Fruit fly (Drosophila melanogaster) whole organism, embryonic: Measurements from ENCODE around the gene bark.
A peak's percentile ranks its signal among the peaks of the same experiment; 100 is the strongest.

ENCODE experiments used
- Awh ChIP-seq: fragments of 200-800 bp; sonication (Bioruptor generic); IDR thresholded peaks from 2 replicates; pipeline ENCODE4, ENCODE4 v1.3.6; 2022; ENCODE audit warnings: missing biosample characterization, missing genetic modification characterization
- B-H1 ChIP-seq: fragments of 200-800 bp; sonication (Bioruptor generic); IDR thresholded peaks from 3 replicates; pipeline ENCODE4 v1.3.6; 2022; ENCODE audit warnings: missing biosample characterization, missing genetic modification characterization
- CG10209 ChIP-seq: fragments of 200-800 bp; sonication (Bioruptor generic); optimal IDR thresholded peaks from 3 replicates; lab custom pipeline; 2017; ENCODE audit warnings: missing biosample characterization, mild to moderate bottlenecking, missing genetic modification characterization, missing genetic modification reagents
- CG11696 ChIP-seq: fragments of 200-800 bp; sonication (Bioruptor generic); IDR thresholded peaks from 2 replicates; pipeline ENCODE4 v1.3.6; 2022; ENCODE audit warnings: missing biosample characterization, missing genetic modification characterization
- CG11723 ChIP-seq: fragments of 200-800 bp; sonication (Bioruptor generic); optimal IDR thresholded peaks from 2 replicates; lab custom pipeline; 2017; ENCODE audit warnings: missing biosample characterization, mild to moderate bottlenecking, missing genetic modification characterization
- CG12299 ChIP-seq: fragments of 200-800 bp; sonication (Bioruptor generic); optimal IDR thresholded peaks from 2 replicates; lab custom pipeline; 2018; ENCODE audit warnings: missing biosample characterization, mild to moderate bottlenecking, missing genetic modification characterization
- CG12942 ChIP-seq: fragments of 200-800 bp; sonication (Bioruptor generic); optimal IDR thresholded peaks from 3 replicates; lab custom pipeline; 2016; ENCODE audit warnings: missing biosample characterization, missing genetic modification characterization
- CG13123 ChIP-seq: fragments of 200-800 bp; sonication (Bioruptor generic); optimal IDR thresholded peaks from 2 replicates; lab custom pipeline; 2016; ENCODE audit warnings: missing biosample characterization, missing genetic modification characterization
- CG14014 ChIP-seq: fragments of 200-800 bp; sonication (Bioruptor generic); IDR thresholded peaks from 2 replicates; pipeline ENCODE4 v1.3.6; 2022; ENCODE audit warnings: missing biosample characterization, missing genetic modification characterization
- CG15601 ChIP-seq: fragments of 200-800 bp; sonication (Bioruptor generic); optimal IDR thresholded peaks from 3 replicates; lab custom pipeline; 2019; ENCODE audit warnings: missing biosample characterization, mild to moderate bottlenecking, missing genetic modification characterization, moderate library complexity
- CG17359 ChIP-seq: fragments of 200-800 bp; sonication (Bioruptor generic); optimal IDR thresholded peaks from 3 replicates; lab custom pipeline; 2018; ENCODE audit warnings: missing biosample characterization, mild to moderate bottlenecking, missing genetic modification characterization, moderate library complexity
- CG2875 ChIP-seq: fragments of 200-800 bp; sonication (Bioruptor generic); optimal IDR thresholded peaks from 2 replicates; lab custom pipeline; 2017; ENCODE audit warnings: missing biosample characterization, mild to moderate bottlenecking, missing genetic modification characterization, missing genetic modification reagents
- CG31441 ChIP-seq: fragments of 200-800 bp; sonication (Bioruptor generic); IDR thresholded peaks from 2 replicates; pipeline ENCODE4 v1.3.6; 2022; ENCODE audit warnings: missing biosample characterization, missing genetic modification characterization
- CG5245 ChIP-seq: fragments of 200-800 bp; sonication (Bioruptor generic); optimal IDR thresholded peaks from 3 replicates; lab custom pipeline; 2016; ENCODE audit warnings: missing biosample characterization, missing genetic modification characterization
- CG7556 ChIP-seq: fragments of 200-800 bp; sonication (Bioruptor generic); optimal IDR thresholded peaks from 2 replicates; lab custom pipeline; 2017; ENCODE audit warnings: missing biosample characterization, mild to moderate bottlenecking, missing genetic modification characterization
- CG7928 ChIP-seq: fragments of 200-800 bp; sonication (Bioruptor generic); optimal IDR thresholded peaks from 2 replicates; lab custom pipeline; 2017; ENCODE audit warnings: missing biosample characterization, mild to moderate bottlenecking, missing genetic modification characterization
- CG7987 ChIP-seq: fragments of 200-800 bp; sonication (Bioruptor generic); optimal IDR thresholded peaks from 2 replicates; lab custom pipeline; 2018; ENCODE audit warnings: missing biosample characterization, mild to moderate bottlenecking, missing genetic modification characterization, moderate library complexity
- CG9215 ChIP-seq: fragments of 200-800 bp; sonication (Bioruptor generic); IDR thresholded peaks from 2 replicates; pipeline ENCODE4 v1.3.6; 2022; ENCODE audit warnings: missing biosample characterization, missing genetic modification characterization
- Dfd ChIP-seq, 2 experiments: fragments of >200 bp; optimal IDR thresholded peaks; 2 replicates each; lab custom pipeline; 2017; ENCODE audit warnings: missing biosample characterization in 2 of 2, missing genetic modification characterization in 2 of 2
- Doc2 ChIP-seq: fragments of 200-800 bp; sonication (Bioruptor generic); IDR thresholded peaks from 2 replicates; pipeline ENCODE4 v1.3.6; 2022; ENCODE audit warnings: missing biosample characterization, missing genetic modification characterization
- Elba2 ChIP-seq: fragments of 200-800 bp; sonication (Bioruptor generic); optimal IDR thresholded peaks from 3 replicates; lab custom pipeline; 2016; ENCODE audit warnings: missing biosample characterization, missing genetic modification characterization
- Hey ChIP-seq: fragments of 200-800 bp; sonication (Bioruptor generic); optimal IDR thresholded peaks from 3 replicates; lab custom pipeline; 2018; ENCODE audit warnings: missing biosample characterization, mild to moderate bottlenecking, missing genetic modification characterization
- Meics ChIP-seq: fragments of 200-800 bp; sonication (Bioruptor generic); optimal IDR thresholded peaks from 2 replicates; lab custom pipeline; 2017; ENCODE audit warnings: missing biosample characterization, mild to moderate bottlenecking, missing genetic modification characterization
- Nf-YC ChIP-seq: fragments of 200-800 bp; optimal IDR thresholded peaks from 3 replicates; lab custom pipeline; 2019; ENCODE audit warnings: missing biosample characterization, mild to moderate bottlenecking, missing genetic modification characterization, moderate library complexity
- Rx ChIP-seq: fragments of 200-800 bp; sonication (Bioruptor generic); IDR thresholded peaks from 2 replicates; pipeline ENCODE4 v1.3.6; 2022; ENCODE audit warnings: missing biosample characterization, missing genetic modification characterization
- Sox102F ChIP-seq: fragments of 200-800 bp; sonication (Bioruptor generic); optimal IDR thresholded peaks from 2 replicates; lab custom pipeline; 2018; ENCODE audit warnings: missing biosample characterization, mild to moderate bottlenecking, missing genetic modification characterization, moderate library complexity
- TFAM ChIP-seq: fragments of 200-800 bp; sonication (Bioruptor generic); optimal IDR thresholded peaks from 2 replicates; lab custom pipeline; 2017; ENCODE audit warnings: missing biosample characterization, missing genetic modification characterization, inconsistent platforms
- Tbp ChIP-seq: fragments of >200 bp; optimal IDR thresholded peaks from 2 replicates; lab custom pipeline; 2018; ENCODE audit warnings: missing biosample characterization, missing genetic modification characterization
- Vsx1 ChIP-seq: fragments of 200-800 bp; sonication (Bioruptor generic); optimal IDR thresholded peaks from 2 replicates; lab custom pipeline; 2017; ENCODE audit warnings: missing biosample characterization, mild to moderate bottlenecking, missing genetic modification characterization, missing genetic modification reagents
- Xrp1 ChIP-seq: fragments of 200-800 bp; sonication (Bioruptor generic); IDR thresholded peaks from 2 replicates; pipeline ENCODE4 v1.3.6; 2022; ENCODE audit warnings: missing biosample characterization, missing genetic modification characterization
- aop ChIP-seq: fragments of 200-800 bp; sonication (Bioruptor generic); IDR thresholded peaks from 2 replicates; pipeline ENCODE4 v1.3.6; 2022; ENCODE audit warnings: missing biosample characterization, missing genetic modification characterization
- bowl ChIP-seq: fragments of 200-800 bp; sonication (Bioruptor generic); IDR thresholded peaks from 2 replicates; pipeline ENCODE4 v1.3.6; 2022; ENCODE audit warnings: missing biosample characterization, missing genetic modification characterization
- dan ChIP-seq: fragments of 200-800 bp; sonication (Bioruptor generic); IDR thresholded peaks from 2 replicates; pipeline ENCODE4 v1.3.6; 2022; ENCODE audit warnings: missing biosample characterization, missing genetic modification characterization
- dati ChIP-seq: fragments of 200-800 bp; sonication (Bioruptor generic); IDR thresholded peaks from 2 replicates; pipeline ENCODE4 v1.3.6; 2022; ENCODE audit warnings: missing biosample characterization, missing genetic modification characterization
- emc ChIP-seq: fragments of 200-800 bp; sonication (Bioruptor generic); optimal IDR thresholded peaks from 2 replicates; lab custom pipeline; 2016; ENCODE audit warnings: missing biosample characterization, missing genetic modification characterization
- fd3F ChIP-seq: fragments of 200-800 bp; sonication (Bioruptor generic); optimal IDR thresholded peaks from 2 replicates; lab custom pipeline; 2018; ENCODE audit warnings: missing biosample characterization, mild to moderate bottlenecking, missing genetic modification characterization, moderate library complexity
- fd64A ChIP-seq: fragments of 200-800 bp; sonication (Bioruptor generic); optimal IDR thresholded peaks from 3 replicates; lab custom pipeline; 2018; ENCODE audit warnings: missing biosample characterization, mild to moderate bottlenecking, missing genetic modification characterization
- gsb-n ChIP-seq: fragments of 200-800 bp; sonication (Bioruptor generic); optimal IDR thresholded peaks from 3 replicates; lab custom pipeline; 2018; ENCODE audit warnings: missing biosample characterization, mild to moderate bottlenecking, missing genetic modification characterization
- ind ChIP-seq: fragments of 200-800 bp; sonication (Bioruptor generic); optimal IDR thresholded peaks from 3 replicates; lab custom pipeline; 2016; ENCODE audit warnings: missing biosample characterization, missing genetic modification characterization
- lbe ChIP-seq: fragments of 200-800 bp; sonication (Bioruptor generic); optimal IDR thresholded peaks from 2 replicates; lab custom pipeline; 2016; ENCODE audit warnings: missing biosample characterization, mild to moderate bottlenecking, missing genetic modification characterization
- nerfin-1 ChIP-seq: fragments of 200-800 bp; sonication (Bioruptor generic); optimal IDR thresholded peaks from 3 replicates; lab custom pipeline; 2019; ENCODE audit warnings: missing biosample characterization, mild to moderate bottlenecking, missing genetic modification characterization, moderate library complexity
- nmo ChIP-seq: fragments of 200-800 bp; sonication (Bioruptor generic); optimal IDR thresholded peaks from 2 replicates; lab custom pipeline; 2018; ENCODE audit warnings: missing biosample characterization, mild to moderate bottlenecking, missing genetic modification characterization, moderate library complexity
- pan ChIP-seq, 4 experiments: fragments of >200 bp in 3 of 4; fragments of 200-800 bp in 1 of 4; sonication (Bioruptor generic) in 1 of 4; optimal IDR thresholded peaks in 3 of 4; IDR thresholded peaks in 1 of 4; 2 replicates each; pipeline versions ENCODE4 v1.3.6 to Lab custom; 2017 to 2022; ENCODE audit warnings: missing biosample characterization in 2 of 4, missing genetic modification characterization in 2 of 4, mixed read lengths in 1 of 4
- prd ChIP-seq, 3 experiments: fragments of >200 bp in 2 of 3; fragments of 200-800 bp in 1 of 3; sonication (Bioruptor generic) in 1 of 3; optimal IDR thresholded peaks in 2 of 3; IDR thresholded peaks in 1 of 3; 2 replicates in 2 of 3; 3 replicates in 1 of 3; pipeline versions ENCODE4 v1.3.6 to Lab custom; 2017 to 2022; ENCODE audit warnings: missing biosample characterization in 1 of 3, missing genetic modification characterization in 1 of 3
- pzg ChIP-seq: fragments of 200-800 bp; sonication (Bioruptor generic); optimal IDR thresholded peaks from 3 replicates; lab custom pipeline; 2018; ENCODE audit warnings: missing biosample characterization, mild to moderate bottlenecking, missing genetic modification characterization, moderate library complexity
- rib ChIP-seq: fragments of 200-800 bp; sonication (Bioruptor generic); IDR thresholded peaks from 2 replicates; pipeline ENCODE4 v1.3.6; 2022; ENCODE audit warnings: missing biosample characterization, missing genetic modification characterization
- ro ChIP-seq: fragments of 200-800 bp; sonication (Bioruptor generic); IDR thresholded peaks from 2 replicates; pipeline ENCODE4 v1.3.6; 2022; ENCODE audit warnings: missing biosample characterization, missing genetic modification characterization
- sug ChIP-seq: fragments of 200-800 bp; optimal IDR thresholded peaks from 2 replicates; lab custom pipeline; 2019; ENCODE audit warnings: missing biosample characterization, mild to moderate bottlenecking, missing genetic modification characterization, moderate library complexity
- tin ChIP-seq: fragments of 200-800 bp; sonication (Bioruptor generic); optimal IDR thresholded peaks from 3 replicates; lab custom pipeline; 2016; ENCODE audit warnings: missing biosample characterization, missing genetic modification characterization
- tx ChIP-seq: fragments of 200-800 bp; sonication (Bioruptor generic); optimal IDR thresholded peaks from 2 replicates; lab custom pipeline; 2016; ENCODE audit warnings: missing biosample characterization, missing genetic modification characterization

bark gene

dm6 chr2L:3840975-3841374, 54.0 kb downstream of the bark start (continued):
- TF ChIP-seq fd64A (no peak), dati (GFP tag; lab: Robert Waterston, UW) (no peak), CG15601 (tag; lab: Kevin White, UChicago) (no peak), Vsx1 (GFP tag; lab: Kevin White, UChicago) (no peak), CG31441 (GFP tag; lab: Robert Waterston, UW) (peak; percentile 56; the same call in 1 of the 2 replicates), CG7928 (no peak), CG2875 (GFP tag; lab: Kevin White, UChicago) (no peak), CG13123 (GFP tag; lab: Kevin White, UChicago) (no peak), CG11723 (GFP tag; lab: Kevin White, UChicago) (no peak), Nf-YC (tag; lab: Kevin White, UChicago) (no peak), CG11696 (GFP tag; lab: Robert Waterston, UW) (no peak), pan (optimal IDR thresholded peaks at IDR 0.05; lab: Kevin White, UChicago) (no peak), pan (GFP tag; optimal IDR thresholded peaks at IDR 0.05 in 1 of 2, IDR thresholded peaks at IDR 0.05 in 1 of 2) (peak in 1 of 2 experiments; percentile 38), B-H1 (no peak), Sox102F (GFP tag; lab: Kevin White, UChicago) (peak; percentile 59), emc (GFP tag; lab: Kevin White, UChicago) (no peak), tx (no peak), Xrp1 (GFP tag; lab: Robert Waterston, UW) (peak; percentile 75), pzg (GFP tag; lab: Kevin White, UChicago) (no peak), bowl (GFP tag; lab: Robert Waterston, UW) (no peak), CG7556 (GFP tag; lab: Kevin White, UChicago) (peak; percentile 21), lbe (GFP tag; lab: Kevin White, UChicago) (no peak), Doc2 (GFP tag; lab: Robert Waterston, UW) (no peak), gsb-n (tag; lab: Kevin White, UChicago) (no peak), nmo (GFP tag; lab: Kevin White, UChicago) (peak; percentile 49), tin (GFP tag; lab: Kevin White, UChicago) (peak; percentile 19), dan (GFP tag; lab: Robert Waterston, UW) (no peak), Tbp (GFP tag; lab: Kevin White, UChicago) (no peak), fd3F (no peak), rib (no peak), CG17359 (no peak), TFAM (GFP tag; lab: Kevin White, UChicago) (no peak), ind (GFP tag; lab: Kevin White, UChicago) (no peak), CG9215 (GFP tag; lab: Robert Waterston, UW) (no peak), Rx (GFP tag; lab: Robert Waterston, UW) (peak; percentile 30; the same call in 1 of the 2 replicates), Meics (no peak), CG10209 (GFP tag; lab: Kevin White, UChicago) (peak; percentile 8), CG14014 (GFP tag; lab: Robert Waterston, UW) (no peak), CG12299 (tag; lab: Kevin White, UChicago) (no peak), Dfd (GFP tag; optimal IDR thresholded peaks at IDR 0.05; lab: Kevin White, UChicago) (no peak), prd (optimal IDR thresholded peaks at IDR 0.05; lab: Kevin White, UChicago) (no peak), prd (GFP tag; IDR thresholded peaks at IDR 0.05; lab: Robert Waterston, UW) (peak; percentile 72; the same call in 2 of the 3 replicates), aop (GFP tag; lab: Robert Waterston, UW) (no peak), Awh (0 out of 2 replicates have a peak, but pooled peaks have one; percentile 14), CG5245 (no peak), ro (GFP tag; lab: Robert Waterston, UW) (no peak), Elba2 (GFP tag; lab: Kevin White, UChicago) (no peak), CG12942 (GFP tag; lab: Kevin White, UChicago) (no peak), CG7987 (GFP tag; lab: Kevin White, UChicago) (no peak), sug (tag; lab: Kevin White, UChicago) (no peak), nerfin-1 (tag; lab: Kevin White, UChicago) (no peak), Hey (tag; lab: Kevin White, UChicago) (no peak)
